Worm (Caenorhabditis elegans): Measurements from ENCODE around the gene fbxa-80.

Gene fbxa-80

ce11 chrIII:1308887-1309286, 6.1 kb downstream of the fbxa-80 start, which contains the start of gene Y82E9BL.12:
Gene Y82E9BL.12, plus strand, starts transcription at chrIII:1309187.
- no peak for TF ChIP-seq tab-1 (GFP tag; IDR thresholded peaks at IDR 0.05)
- TF ChIP-seq ref-1 (GFP tag; conservative IDR thresholded peaks at IDR 0.05) = no peak
- TF ChIP-seq cog-1 (tag; optimal IDR thresholded peaks at IDR 0.05) = no peak
- TF ChIP-seq ztf-29 (GFP tag; IDR thresholded peaks at IDR 0.05) = no peak
- no peak for TF ChIP-seq flt-1 (GFP tag; IDR thresholded peaks at IDR 0.05)
- no peak for TF ChIP-seq T22C8.4 (GFP tag; IDR thresholded peaks at IDR 0.05)
- TF ChIP-seq med-1 (GFP tag; optimal IDR thresholded peaks at IDR 0.05; ENCODE audit: insufficient read depth) = no peak
- no peak for TF ChIP-seq ztf-23 (GFP tag; IDR thresholded peaks at IDR 0.05)
- TF ChIP-seq klf-2 (GFP tag; conservative IDR thresholded peaks at IDR 0.05) = no peak

- TF ChIP-seq ztf-23 (GFP tag; IDR thresholded peaks at IDR 0.05) (no peak), klf-2 (GFP tag; conservative IDR thresholded peaks at IDR 0.05) (no peak), tab-1 (GFP tag; IDR thresholded peaks at IDR 0.05) (no peak), T22C8.4 (GFP tag; IDR thresholded peaks at IDR 0.05) (no peak), med-1 (GFP tag; optimal IDR thresholded peaks at IDR 0.05; ENCODE audit: insufficient read depth) (no peak), cog-1 (tag; optimal IDR thresholded peaks at IDR 0.05) (no peak), ztf-29 (GFP tag; IDR thresholded peaks at IDR 0.05) (no peak), ref-1 (GFP tag; conservative IDR thresholded peaks at IDR 0.05) (no peak), flt-1 (GFP tag; IDR thresholded peaks at IDR 0.05) (no peak)
These were observed 6.8 kb downstream of the fbxa-80 start, which contains the start of gene fbxa-79 for ce11 chrIII:1308209-1308608. Gene fbxa-79, minus strand, starts transcription at chrIII:1308294.

- TF ChIP-seq ztf-23 (GFP tag; IDR thresholded peaks at IDR 0.05) (no peak), ztf-29 (GFP tag; IDR thresholded peaks at IDR 0.05) (no peak), med-1 (GFP tag; optimal IDR thresholded peaks at IDR 0.05; ENCODE audit: insufficient read depth) (no peak), cog-1 (tag; optimal IDR thresholded peaks at IDR 0.05) (no peak), tab-1 (GFP tag; IDR thresholded peaks at IDR 0.05) (no peak)
These were observed 7.7 kb downstream of the fbxa-80 start for ce11 chrIII:1307333-1307732.

- TF ChIP-seq med-1 (GFP tag; optimal IDR thresholded peaks at IDR 0.05; ENCODE audit: insufficient read depth) = no peak
- no peak for TF ChIP-seq ref-1 (GFP tag; conservative IDR thresholded peaks at IDR 0.05)
- no peak for TF ChIP-seq klf-2 (GFP tag; conservative IDR thresholded peaks at IDR 0.05)
- no peak for TF ChIP-seq ztf-23 (GFP tag; IDR thresholded peaks at IDR 0.05)
- TF ChIP-seq flt-1 (GFP tag; IDR thresholded peaks at IDR 0.05) = no peak
- TF ChIP-seq T22C8.4 (GFP tag; IDR thresholded peaks at IDR 0.05) = no peak
- no peak for TF ChIP-seq cog-1 (tag; optimal IDR thresholded peaks at IDR 0.05)
- TF ChIP-seq tab-1 (GFP tag; IDR thresholded peaks at IDR 0.05) = no peak
- no peak for TF ChIP-seq ztf-29 (GFP tag; IDR thresholded peaks at IDR 0.05)
These were observed 11.6 kb downstream of the fbxa-80 start, which contains the start of gene fbxa-75 for ce11 chrIII:1303414-1303813. Gene fbxa-75, plus strand, starts transcription at chrIII:1303714.

ce11 chrIII:1297604-1298003, 17.4 kb downstream of the fbxa-80 start, which contains the start of gene fbxa-28:
Gene fbxa-28, plus strand, starts transcription at chrIII:1297904.
- no peak for TF ChIP-seq ztf-23 (GFP tag; IDR thresholded peaks at IDR 0.05)
- TF ChIP-seq T22C8.4 (GFP tag; IDR thresholded peaks at IDR 0.05) = no peak
- no peak for TF ChIP-seq med-1 (GFP tag; optimal IDR thresholded peaks at IDR 0.05; ENCODE audit: insufficient read depth)
- TF ChIP-seq klf-2 (GFP tag; conservative IDR thresholded peaks at IDR 0.05) = no peak
- TF ChIP-seq tab-1 (GFP tag; IDR thresholded peaks at IDR 0.05) = no peak
- TF ChIP-seq ztf-29 (GFP tag; IDR thresholded peaks at IDR 0.05) = no peak
- no peak for TF ChIP-seq ref-1 (GFP tag; conservative IDR thresholded peaks at IDR 0.05)

- TF ChIP-seq klf-2 (GFP tag; conservative IDR thresholded peaks at IDR 0.05) = no peak
- no peak for TF ChIP-seq tab-1 (GFP tag; IDR thresholded peaks at IDR 0.05)
- no peak for TF ChIP-seq flt-1 (GFP tag; IDR thresholded peaks at IDR 0.05)
- TF ChIP-seq ztf-29 (GFP tag; IDR thresholded peaks at IDR 0.05) = no peak
- no peak for TF ChIP-seq T22C8.4 (GFP tag; IDR thresholded peaks at IDR 0.05)
- TF ChIP-seq ref-1 (GFP tag; conservative IDR thresholded peaks at IDR 0.05) = no peak
- TF ChIP-seq med-1 (GFP tag; optimal IDR thresholded peaks at IDR 0.05; ENCODE audit: insufficient read depth) = no peak
- no peak for TF ChIP-seq ztf-23 (GFP tag; IDR thresholded peaks at IDR 0.05)
- no peak for TF ChIP-seq cog-1 (tag; optimal IDR thresholded peaks at IDR 0.05)
These were observed 19.8 kb downstream of the fbxa-80 start, which contains the start of gene fbxa-35 for ce11 chrIII:1295149-1295716. Gene fbxa-35, plus strand, starts transcription at chrIII:1295666.

ce11 chrIII:1293135-1293534, 21.9 kb downstream of the fbxa-80 start, which contains the start of gene fbxa-36:
Gene fbxa-36, minus strand, starts transcription at chrIII:1293235.
- TF ChIP-seq tab-1 (GFP tag; IDR thresholded peaks at IDR 0.05) = no peak

ce11 chrIII:1289139-1289538, 25.9 kb downstream of the fbxa-80 start:
- TF ChIP-seq cog-1 (tag; optimal IDR thresholded peaks at IDR 0.05) = no peak
- TF ChIP-seq flt-1 (GFP tag; IDR thresholded peaks at IDR 0.05) = no peak
- no peak for TF ChIP-seq klf-2 (GFP tag; conservative IDR thresholded peaks at IDR 0.05)
- TF ChIP-seq ztf-29 (GFP tag; IDR thresholded peaks at IDR 0.05) = no peak
- no peak for TF ChIP-seq med-1 (GFP tag; optimal IDR thresholded peaks at IDR 0.05; ENCODE audit: insufficient read depth)
- TF ChIP-seq tab-1 (GFP tag; IDR thresholded peaks at IDR 0.05) = no peak
- no peak for TF ChIP-seq T22C8.4 (GFP tag; IDR thresholded peaks at IDR 0.05)
- TF ChIP-seq ztf-23 (GFP tag; IDR thresholded peaks at IDR 0.05) = no peak
- no peak for TF ChIP-seq ref-1 (GFP tag; conservative IDR thresholded peaks at IDR 0.05)

ce11 chrIII:1288473-1289056, 26.4 kb downstream of the fbxa-80 start, which contains the start of gene fbxa-50:
Gene fbxa-50, minus strand, starts transcription at chrIII:1288523.
- TF ChIP-seq ztf-23 (GFP tag; IDR thresholded peaks at IDR 0.05) (no peak), ref-1 (GFP tag; conservative IDR thresholded peaks at IDR 0.05) (no peak)

ce11 chrIII:1284584-1285046, 30.4 kb downstream of the fbxa-80 start, which contains the start of gene fbxa-37:
Gene fbxa-37, plus strand, starts transcription at chrIII:1284996.
- TF ChIP-seq flt-1 (GFP tag; IDR thresholded peaks at IDR 0.05) = no peak
- TF ChIP-seq ref-1 (GFP tag; conservative IDR thresholded peaks at IDR 0.05) = no peak
- no peak for TF ChIP-seq T22C8.4 (GFP tag; IDR thresholded peaks at IDR 0.05)
- no peak for TF ChIP-seq ztf-29 (GFP tag; IDR thresholded peaks at IDR 0.05)
- TF ChIP-seq med-1 (GFP tag; optimal IDR thresholded peaks at IDR 0.05; ENCODE audit: insufficient read depth) = no peak
- TF ChIP-seq ztf-23 (GFP tag; IDR thresholded peaks at IDR 0.05) = no peak
- no peak for TF ChIP-seq tab-1 (GFP tag; IDR thresholded peaks at IDR 0.05)
- no peak for TF ChIP-seq cog-1 (tag; optimal IDR thresholded peaks at IDR 0.05)
- no peak for TF ChIP-seq klf-2 (GFP tag; conservative IDR thresholded peaks at IDR 0.05)
